Worm (Caenorhabditis elegans): Measurements from ENCODE around the gene mev-1.

ce11 chrIII:10379632-10380031 lies 45.6 kb downstream of the mev-1 start:
- no peak for TF ChIP-seq zag-1 (tag; optimal IDR thresholded peaks at IDR 0.05)
- TF ChIP-seq nhr-48 (tag; optimal IDR thresholded peaks at IDR 0.05) = no peak
- no peak for TF ChIP-seq spr-3 (GFP tag; optimal IDR thresholded peaks at IDR 0.05)
- TF ChIP-seq fkh-10 (GFP tag; optimal IDR thresholded peaks at IDR 0.05) = no peak
- TF ChIP-seq pqm-1 (tag; optimal IDR thresholded peaks at IDR 0.05) = no peak
- TF ChIP-seq zip-2 (tag; optimal IDR thresholded peaks at IDR 0.05) = no peak
- TF ChIP-seq mdt-29 (GFP tag; IDR thresholded peaks at IDR 0.05) = no peak

Measured in whole organism, L4 larva.